Worm (Caenorhabditis elegans) whole organism, L4 larva: ENCODE data around the gene F49E8.8.

ENCODE experiments used
- F37D6.2 ChIP-seq: sonication (generic microtip); optimal IDR thresholded peaks from 2 replicates; lab custom pipeline; 2016; ENCODE audit warnings: mild to moderate bottlenecking, missing genetic modification characterization, missing compliant biosample characterization
- R02D3.7 ChIP-seq: fragments of 150-350 bp; sonication (generic microtip); optimal IDR thresholded peaks from 3 replicates; lab custom pipeline; 2014; ENCODE audit warnings: missing biosample characterization, missing genetic modification characterization
- Y48G9A.11 ChIP-seq: fragments of 200-800 bp; sonication (Bioruptor generic); IDR thresholded peaks from 2 replicates; pipeline ENCODE4 v1.3.6; 2022; ENCODE audit warnings: missing genetic modification reagents, missing genetic modification characterization, missing compliant biosample characterization
- Y75B8A.6 ChIP-seq: fragments of 200-800 bp; sonication (Bioruptor generic); IDR thresholded peaks from 2 replicates; pipeline ENCODE4 v1.3.6; 2022; ENCODE audit warnings: missing genetic modification reagents, missing genetic modification characterization, missing compliant biosample characterization
- ZK546.5 ChIP-seq, 2 experiments: sonication (generic microtip); optimal IDR thresholded peaks; 2 replicates each; lab custom pipeline; 2017; ENCODE audit warnings: missing biosample characterization in 2 of 2, missing genetic modification characterization in 2 of 2
- ama-1 ChIP-seq: fragments of 150-350 bp; optimal IDR thresholded peaks from 2 replicates; lab custom pipeline; 2014; ENCODE audit warnings: inconsistent platforms, mixed read lengths
- ceh-32 ChIP-seq: sonication (generic microtip); optimal IDR thresholded peaks from 2 replicates; lab custom pipeline; 2016; ENCODE audit warnings: mild to moderate bottlenecking, missing genetic modification characterization, missing compliant biosample characterization; ENCODE audit not compliant: poor library complexity
- ces-1 ChIP-seq: fragments of 150-350 bp; sonication (generic microtip); optimal IDR thresholded peaks from 4 replicates; lab custom pipeline; 2014; ENCODE audit warnings: missing biosample characterization, missing genetic modification reagents, missing genetic modification characterization
- cey-2 ChIP-seq: sonication (generic microtip); optimal IDR thresholded peaks from 3 replicates; lab custom pipeline; 2017; ENCODE audit warnings: missing genetic modification characterization, mild to moderate bottlenecking, missing compliant biosample characterization, antibody characterized with exemption, borderline replicate concordance; ENCODE audit not compliant: insufficient read depth
- ctbp-1 ChIP-seq: fragments of 200-800 bp; sonication (Bioruptor generic); IDR thresholded peaks from 2 replicates; pipeline ENCODE4 v1.3.6; 2022; ENCODE audit warnings: missing genetic modification reagents, missing genetic modification characterization, missing compliant biosample characterization
- daf-19 ChIP-seq: fragments of 200-800 bp; sonication (Bioruptor generic); conservative IDR thresholded peaks from 2 replicates; pipeline ENCODE4 v1.3.6; 2022; ENCODE audit warnings: missing genetic modification characterization, missing compliant biosample characterization
- daf-8 ChIP-seq: fragments of 200-800 bp; sonication (Bioruptor generic); IDR thresholded peaks from 2 replicates; pipeline ENCODE4 v1.3.6; 2022; ENCODE audit warnings: missing genetic modification characterization, missing compliant biosample characterization
- dmd-6 ChIP-seq: fragments of 200-800 bp; sonication (Bioruptor generic); IDR thresholded peaks from 2 replicates; pipeline ENCODE4 v1.3.6; 2022; ENCODE audit warnings: missing genetic modification reagents, missing genetic modification characterization, missing compliant biosample characterization
- dmd-8 ChIP-seq: fragments of 200-800 bp; sonication (Bioruptor generic); IDR thresholded peaks from 2 replicates; pipeline ENCODE4 v1.3.6; 2022; ENCODE audit warnings: missing genetic modification characterization, missing compliant biosample characterization
- dmd-9 ChIP-seq: fragments of 200-800 bp; sonication (Bioruptor generic); IDR thresholded peaks from 2 replicates; pipeline ENCODE4 v1.3.6; 2022; ENCODE audit warnings: missing genetic modification reagents, missing genetic modification characterization, missing compliant biosample characterization
- dpl-1 ChIP-seq: fragments of 150-350 bp; optimal IDR thresholded peaks from 2 replicates; lab custom pipeline; 2014; ENCODE audit warnings: missing biosample characterization, missing genetic modification reagents, missing genetic modification characterization
- duxl-1 ChIP-seq: sonication (generic microtip); optimal IDR thresholded peaks from 2 replicates; lab custom pipeline; 2016; ENCODE audit warnings: mild to moderate bottlenecking, missing genetic modification characterization, moderate library complexity, missing compliant biosample characterization; ENCODE audit not compliant: poor library complexity
- egl-27 ChIP-seq: sonication (generic microtip); optimal IDR thresholded peaks from 3 replicates; lab custom pipeline; 2017; ENCODE audit warnings: missing biosample characterization, missing genetic modification reagents, missing genetic modification characterization
- fkh-10 ChIP-seq: fragments of 150-350 bp; optimal IDR thresholded peaks from 2 replicates; lab custom pipeline; 2014; ENCODE audit warnings: missing biosample characterization, missing genetic modification reagents, missing genetic modification characterization
- fos-1 ChIP-seq: fragments of 150-350 bp; optimal IDR thresholded peaks from 2 replicates; lab custom pipeline; 2014; ENCODE audit warnings: missing biosample characterization, missing genetic modification characterization
- hlh-11 ChIP-seq: fragments of 200-800 bp; sonication (Bioruptor generic); optimal IDR thresholded peaks from 2 replicates; lab custom pipeline; 2018; ENCODE audit warnings: mild to moderate bottlenecking, missing genetic modification characterization, missing compliant biosample characterization
- hmg-1.1 ChIP-seq: fragments of 200-800 bp; sonication (Bioruptor generic); IDR thresholded peaks from 2 replicates; pipeline ENCODE4 v1.3.6; 2022; ENCODE audit warnings: missing genetic modification reagents, missing genetic modification characterization, missing compliant biosample characterization
- lin-1 ChIP-seq: fragments of 200-800 bp; sonication (Bioruptor generic); IDR thresholded peaks from 2 replicates; pipeline ENCODE4 v1.3.6; 2022; ENCODE audit warnings: missing genetic modification reagents, missing genetic modification characterization, missing compliant biosample characterization
- lin-13 ChIP-seq: fragments of 150-350 bp; optimal IDR thresholded peaks from 2 replicates; lab custom pipeline; 2014; ENCODE audit warnings: missing biosample characterization, missing genetic modification reagents, missing genetic modification characterization
- lin-29 ChIP-seq: fragments of 200-800 bp; sonication (Bioruptor generic); IDR thresholded peaks from 2 replicates; pipeline ENCODE4 v1.3.6; 2022; ENCODE audit warnings: missing genetic modification reagents, missing genetic modification characterization, missing compliant biosample characterization
- lin-38 ChIP-seq: fragments of 200-800 bp; sonication (Bioruptor generic); IDR thresholded peaks from 2 replicates; pipeline ENCODE4 v1.3.6; 2022; ENCODE audit warnings: missing genetic modification reagents, missing genetic modification characterization, missing compliant biosample characterization
- madf-9 ChIP-seq: fragments of 200-800 bp; sonication (Bioruptor generic); conservative IDR thresholded peaks from 2 replicates; pipeline ENCODE4 v1.3.6; 2022; ENCODE audit warnings: missing genetic modification reagents, missing genetic modification characterization, missing compliant biosample characterization
- mdl-1 ChIP-seq, 2 experiments: fragments of 150-350 bp in 1 of 2; sonication (generic microtip) in 1 of 2; optimal IDR thresholded peaks; 2 replicates each; lab custom pipeline; 2014 to 2017; ENCODE audit warnings: missing biosample characterization in 2 of 2, missing genetic modification characterization in 2 of 2
- mep-1 ChIP-seq: fragments of 150-350 bp; sonication (generic microtip); optimal IDR thresholded peaks from 3 replicates; lab custom pipeline; 2014; ENCODE audit warnings: missing biosample characterization, missing genetic modification characterization
- nhr-102 ChIP-seq: sonication (generic microtip); optimal IDR thresholded peaks from 2 replicates; lab custom pipeline; 2016; ENCODE audit warnings: mild to moderate bottlenecking, missing genetic modification characterization, moderate library complexity, missing compliant biosample characterization
- nhr-111 ChIP-seq: fragments of 200-800 bp; sonication (Bioruptor generic); optimal IDR thresholded peaks from 2 replicates; lab custom pipeline; 2018; ENCODE audit warnings: mild to moderate bottlenecking, missing genetic modification characterization, missing compliant biosample characterization
- nhr-42 ChIP-seq: fragments of 200-800 bp; sonication (Bioruptor generic); IDR thresholded peaks from 2 replicates; pipeline ENCODE4 v1.3.6; 2022; ENCODE audit warnings: missing genetic modification characterization, missing compliant biosample characterization
- nhr-76 ChIP-seq: fragments of 150-350 bp; optimal IDR thresholded peaks from 2 replicates; lab custom pipeline; 2014; ENCODE audit warnings: missing biosample characterization, missing genetic modification characterization
- nhr-77 ChIP-seq: fragments of 150-350 bp; optimal IDR thresholded peaks from 2 replicates; lab custom pipeline; 2014; ENCODE audit warnings: missing biosample characterization, missing genetic modification characterization
- php-3 ChIP-seq: fragments of 200-800 bp; sonication (Bioruptor generic); IDR thresholded peaks from 2 replicates; pipeline ENCODE4 v1.3.6; 2022; ENCODE audit warnings: missing genetic modification reagents, missing genetic modification characterization, missing compliant biosample characterization
- saeg-2 ChIP-seq: fragments of 200-800 bp; sonication (Bioruptor generic); IDR thresholded peaks from 2 replicates; pipeline ENCODE4 v1.3.6; 2022; ENCODE audit warnings: missing genetic modification reagents, missing genetic modification characterization, missing compliant biosample characterization
- skn-1 ChIP-seq: fragments of 150-350 bp; optimal IDR thresholded peaks from 2 replicates; lab custom pipeline; 2014; ENCODE audit warnings: missing biosample characterization, missing genetic modification characterization
- snpc-4 ChIP-seq: fragments of 150-350 bp; optimal IDR thresholded peaks from 2 replicates; lab custom pipeline; 2014; ENCODE audit warnings: missing biosample characterization, missing genetic modification characterization
- spr-3 ChIP-seq: fragments of 200-800 bp; sonication (Bioruptor generic); optimal IDR thresholded peaks from 2 replicates; lab custom pipeline; 2018; ENCODE audit warnings: mild to moderate bottlenecking, missing genetic modification characterization, missing compliant biosample characterization
- unc-39 ChIP-seq: sonication (generic microtip); optimal IDR thresholded peaks from 2 replicates; lab custom pipeline; 2017; ENCODE audit warnings: missing biosample characterization, missing genetic modification characterization
- zag-1 ChIP-seq: fragments of 150-350 bp; optimal IDR thresholded peaks from 2 replicates; lab custom pipeline; 2014; ENCODE audit warnings: missing biosample characterization, missing genetic modification characterization
- zfp-2 ChIP-seq: sonication (generic microtip); optimal IDR thresholded peaks from 2 replicates; lab custom pipeline; 2016; ENCODE audit warnings: mild to moderate bottlenecking, missing genetic modification characterization, missing compliant biosample characterization
- ztf-7 ChIP-seq: fragments of 150-350 bp; optimal IDR thresholded peaks from 2 replicates; lab custom pipeline; 2014; ENCODE audit warnings: missing biosample characterization, missing genetic modification characterization

Gene F49E8.8

DNA sequence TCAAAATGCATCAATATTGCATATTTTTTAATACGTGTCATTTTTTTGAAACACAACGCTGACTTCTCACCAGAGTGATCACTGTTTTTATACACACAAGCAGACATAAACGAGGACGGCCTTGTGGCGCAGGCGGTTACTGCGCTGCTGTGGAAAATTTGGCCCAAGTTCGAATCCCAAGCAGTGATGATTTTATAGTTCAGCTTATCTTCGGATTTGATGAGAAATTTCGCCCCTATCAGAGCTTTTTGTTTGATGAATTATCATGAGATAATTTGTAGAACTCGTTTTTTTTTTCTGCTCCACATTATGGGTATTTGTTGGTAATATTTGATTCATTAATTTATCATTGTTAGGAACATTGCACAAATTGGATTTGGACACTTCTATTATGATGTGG is 17.5 kb downstream of the F49E8.8 start (continued):
- TF ChIP-seq dmd-8 (GFP tag; lab: Robert Waterston, UW) (peak; percentile 98), unc-39 (tag; lab: Kevin White, UChicago) (no peak), dmd-6 (GFP tag; lab: Robert Waterston, UW) (peak; percentile 73), cey-2 (no peak), ceh-32 (tag; lab: Kevin White, UChicago) (peak; percentile 31), ama-1 (lab: Kevin White, UChicago) (peak; percentile 68), mep-1 (tag; lab: Kevin White, UChicago) (peak; percentile 86), nhr-111 (GFP tag; lab: Kevin White, UChicago) (peak; percentile 96), egl-27 (tag; lab: Kevin White, UChicago) (no peak), nhr-102 (peak; percentile 81), lin-29 (GFP tag; lab: Robert Waterston, UW) (peak; percentile 60; the same call in 1 of the 2 replicates), nhr-42 (peak; percentile 87), ctbp-1 (GFP tag; lab: Robert Waterston, UW) (peak; percentile 94), hmg-1.1 (GFP tag; lab: Robert Waterston, UW) (peak; percentile 94), hlh-11 (tag; lab: Kevin White, UChicago) (peak; percentile 59), ztf-7 (tag; lab: Kevin White, UChicago) (peak; percentile 71), ces-1 (GFP tag; lab: Kevin White, UChicago) (peak; percentile 66), php-3 (GFP tag; lab: Robert Waterston, UW) (peak; percentile 89)

DNA sequence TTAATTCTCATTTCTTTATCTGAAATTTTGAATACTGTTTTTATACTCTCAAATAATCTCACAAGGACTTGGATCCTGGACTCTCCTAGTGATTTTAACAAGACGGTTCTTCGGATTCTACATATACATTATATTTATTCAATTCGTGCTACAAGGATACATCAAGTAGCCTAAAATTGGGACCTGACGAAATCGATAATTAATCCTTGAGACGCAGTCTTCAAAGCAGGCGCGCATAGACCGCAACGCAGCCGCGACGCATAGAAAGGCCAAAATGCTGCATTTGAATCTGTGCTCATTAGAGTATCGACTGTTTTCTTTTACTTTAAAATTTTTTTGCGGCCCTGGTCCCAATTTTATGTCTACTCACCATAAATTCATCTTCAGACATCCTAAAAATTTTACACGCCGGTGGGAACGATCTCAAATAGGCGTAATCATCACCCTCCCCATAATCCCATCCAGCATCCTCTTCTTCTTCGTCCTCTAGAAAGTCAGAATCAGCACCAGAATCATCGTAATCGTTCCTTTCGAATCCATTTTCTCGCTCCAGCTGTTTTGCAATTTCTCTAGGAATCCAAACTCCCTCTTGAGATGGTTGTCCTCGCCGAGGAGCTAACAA is 18.8 kb downstream of the F49E8.8 start, which contains the start of gene cec-4:
Gene cec-4 (plus strand): TSS at position 572 of the 622 bp plus-strand sequence.
- TF ChIP-seq saeg-2 (GFP tag; lab: Robert Waterston, UW): no peak

DNA sequence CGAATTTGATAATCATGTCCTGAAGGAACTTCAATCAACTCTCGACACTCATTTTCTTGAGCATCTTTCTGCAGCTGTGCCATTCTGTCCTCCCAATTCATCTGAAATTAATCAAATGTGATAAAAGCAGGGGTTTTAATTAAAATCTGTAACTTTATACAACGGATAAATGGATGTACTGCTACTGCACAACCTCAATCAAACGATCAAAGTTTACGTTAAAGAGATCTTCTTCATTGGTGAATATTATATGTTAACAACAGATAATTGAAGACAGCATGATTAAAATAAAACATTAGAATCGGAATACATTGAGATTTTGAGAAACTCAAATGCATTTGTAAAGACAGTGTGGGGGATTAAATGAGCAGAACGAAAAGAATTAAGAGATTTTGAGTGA is 21.8 kb downstream of the F49E8.8 start, which contains the start of gene F32E10.5:
Gene F32E10.5 (minus strand): TSS at position 101 of the 400 bp plus-strand sequence.
- TF ChIP-seq ama-1 (lab: Kevin White, UChicago): peak; percentile 21
- peak; percentile 24 for TF ChIP-seq duxl-1
- no peak for TF ChIP-seq daf-19 (GFP tag; lab: Robert Waterston, UW)
- TF ChIP-seq, all 104 proteins: peak for 2

DNA sequence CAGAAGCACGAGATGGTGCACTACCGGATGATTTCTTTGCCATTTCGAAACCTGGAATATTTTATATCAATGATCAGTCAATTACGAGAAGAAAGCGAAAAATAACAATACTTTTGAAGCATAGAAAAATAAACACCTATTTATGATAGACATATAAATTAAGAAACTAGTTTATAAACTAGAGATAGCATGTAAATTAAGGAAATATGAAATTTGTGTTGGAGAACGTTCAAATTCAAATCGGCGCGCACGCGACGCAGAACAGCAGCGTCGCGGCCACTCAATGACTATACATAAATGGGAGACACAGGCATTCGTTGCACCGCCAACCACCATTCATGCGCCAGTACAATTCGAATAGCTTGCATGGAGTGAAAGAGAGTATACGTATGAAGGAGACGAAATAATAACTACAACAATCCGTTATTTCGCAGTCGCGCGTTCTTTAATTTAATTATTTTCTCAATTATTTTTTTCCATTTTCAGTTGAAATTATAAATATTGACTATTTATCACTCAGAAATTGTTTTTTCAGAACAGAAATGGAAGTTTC is 23.7 kb downstream of the F49E8.8 start, which contains the start of the genes cec-5 and nol-10:
Gene cec-5 (minus strand): TSS at position 51 of the 553 bp plus-strand sequence.
Gene nol-10 (plus strand): TSS at position 536 of the 553 bp plus-strand sequence.
- no peak for TF ChIP-seq spr-3 (GFP tag; lab: Kevin White, UChicago)
- TF ChIP-seq F37D6.2 (tag; lab: Kevin White, UChicago): peak; percentile 64
- no peak for TF ChIP-seq fos-1 (tag; lab: Kevin White, UChicago)
- TF ChIP-seq lin-1 (GFP tag; lab: Robert Waterston, UW): no peak
- TF ChIP-seq cey-2: no peak
- no peak for TF ChIP-seq nhr-76
- peak; percentile 91 for TF ChIP-seq lin-13 (GFP tag; lab: Kevin White, UChicago)
- TF ChIP-seq dpl-1 (GFP tag; lab: Kevin White, UChicago): peak; percentile 79
- no peak for TF ChIP-seq ceh-32 (tag; lab: Kevin White, UChicago)
- no peak for TF ChIP-seq ama-1 (lab: Kevin White, UChicago)
- TF ChIP-seq nhr-77 (tag; lab: Kevin White, UChicago): peak; percentile 52
- TF ChIP-seq zag-1 (tag; lab: Kevin White, UChicago): no peak
- no peak for TF ChIP-seq skn-1 (tag; lab: Kevin White, UChicago)
- TF ChIP-seq ZK546.5 (tag; optimal IDR thresholded peaks at IDR 0.05; lab: Kevin White, UChicago): no peak
- TF ChIP-seq zfp-2 (tag; lab: Kevin White, UChicago): no peak
- no peak; the same call in 1 of the 2 replicates for TF ChIP-seq Y48G9A.11 (GFP tag; lab: Robert Waterston, UW)
- no peak for TF ChIP-seq Y75B8A.6
- TF ChIP-seq R02D3.7 (tag; lab: Kevin White, UChicago): no peak
- peak; percentile 48 for TF ChIP-seq ztf-7 (tag; lab: Kevin White, UChicago)
- no peak for TF ChIP-seq saeg-2 (GFP tag; lab: Robert Waterston, UW)
- TF ChIP-seq mdl-1 (tag; optimal IDR thresholded peaks at IDR 0.05; lab: Kevin White, UChicago): peak in 1 of 2 experiments; percentile 74
- no peak for TF ChIP-seq nhr-102
- TF ChIP-seq fkh-10 (GFP tag; lab: Kevin White, UChicago): peak; percentile 34
- TF ChIP-seq unc-39 (tag; lab: Kevin White, UChicago): no peak
- no peak for TF ChIP-seq madf-9 (GFP tag; lab: Robert Waterston, UW)
- peak; percentile 84 for TF ChIP-seq lin-38 (GFP tag; lab: Robert Waterston, UW)
- no peak for TF ChIP-seq snpc-4
- TF ChIP-seq dmd-9 (GFP tag; lab: Robert Waterston, UW): no peak
- TF ChIP-seq daf-8 (GFP tag; lab: Robert Waterston, UW): no peak
